Worm (Caenorhabditis elegans): ENCODE data around the gene T01G5.7.
"Not testable (repeated sequence)": the region's sequence is repeated elsewhere in the genome, so short reads cannot be mapped to it uniquely, and the experiment has no call there.

DNA sequence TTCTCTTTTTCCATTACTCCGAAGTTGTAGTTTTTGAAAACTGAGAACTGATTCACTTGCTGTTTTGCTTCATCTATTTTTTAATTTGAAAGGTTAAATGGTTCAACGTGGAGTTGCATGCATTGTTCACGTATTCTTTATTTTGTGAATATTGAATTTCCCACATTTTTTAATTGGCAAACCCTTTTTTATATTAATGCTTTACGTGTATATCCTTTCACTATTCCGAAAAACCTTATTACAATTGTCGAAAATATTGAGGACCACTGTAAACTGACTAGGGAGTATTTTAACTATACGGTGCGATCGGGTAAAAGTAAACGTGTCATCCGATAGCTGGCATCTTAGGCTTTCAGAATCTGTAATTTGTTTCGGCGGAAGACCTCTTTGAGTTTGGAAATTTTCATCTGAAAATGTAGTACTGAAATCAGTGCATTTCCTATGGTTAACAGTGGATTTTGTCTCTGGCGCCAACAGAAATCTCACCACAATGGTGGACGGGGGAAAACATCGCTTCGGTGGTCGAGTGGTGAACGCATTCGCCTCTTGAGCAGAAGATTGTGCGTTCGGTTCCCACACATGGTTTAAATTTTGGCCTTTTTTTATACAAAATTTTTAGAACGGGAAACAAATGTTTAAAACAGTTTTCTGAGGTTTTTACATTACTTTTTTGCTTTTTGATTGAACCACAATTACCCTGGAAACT is 5.7 kb upstream of the T01G5.7 start, which contains the start of gene C01G10.14:
- TF ChIP-seq Y95B8A.8 (GFP tag; IDR thresholded peaks at IDR 0.05); akir-1 (GFP tag; optimal IDR thresholded peaks at IDR 0.05); chd-7 (tag; optimal IDR thresholded peaks at IDR 0.05); hmg-20 (GFP tag; IDR thresholded peaks at IDR 0.05); C17E4.6 (GFP tag; IDR thresholded peaks at IDR 0.05); cebp-1 (GFP tag; IDR thresholded peaks at IDR 0.05); cebp-1 (tag; optimal IDR thresholded peaks at IDR 0.05); sdz-38 (tag; optimal IDR thresholded peaks at IDR 0.05); F10E7.11 (tag; optimal IDR thresholded peaks at IDR 0.05); ets-4 (GFP tag; optimal IDR thresholded peaks at IDR 0.05): not testable (repeated sequence)
